Worm (Caenorhabditis elegans) whole organism, L3 larva: ENCODE data around the gene mml-1.
A peak's percentile ranks its signal among the peaks of the same experiment; 100 is the strongest.

ENCODE experiments used
- R02D3.7 ChIP-seq: fragments of 150-350 bp; optimal IDR thresholded peaks from 2 replicates; lab custom pipeline; 2014; ENCODE audit warnings: missing biosample characterization, missing genetic modification characterization
- aly-2 ChIP-seq: fragments of 150-350 bp; optimal IDR thresholded peaks from 2 replicates; lab custom pipeline; 2014; ENCODE audit warnings: missing biosample characterization, missing genetic modification characterization
- ama-1 ChIP-seq: fragments of 150-350 bp; optimal IDR thresholded peaks from 2 replicates; lab custom pipeline; 2018
- ceh-16 ChIP-seq: sonication (generic microtip); optimal IDR thresholded peaks from 2 replicates; lab custom pipeline; 2017; ENCODE audit warnings: missing biosample characterization, missing genetic modification characterization
- ceh-28 ChIP-seq: fragments of 150-350 bp; optimal IDR thresholded peaks from 2 replicates; lab custom pipeline; 2014; ENCODE audit warnings: missing biosample characterization, missing genetic modification reagents, missing genetic modification characterization
- ceh-82 ChIP-seq: fragments of 150-350 bp; optimal IDR thresholded peaks from 2 replicates; lab custom pipeline; 2014; ENCODE audit warnings: missing biosample characterization, missing genetic modification characterization
- ceh-9 ChIP-seq: sonication (generic microtip); optimal IDR thresholded peaks from 2 replicates; lab custom pipeline; 2018; ENCODE audit warnings: missing biosample characterization, missing genetic modification characterization
- daf-12 ChIP-seq: fragments of 150-350 bp; optimal IDR thresholded peaks from 2 replicates; lab custom pipeline; 2014; ENCODE audit warnings: missing biosample characterization, missing genetic modification reagents, missing genetic modification characterization
- egl-27 ChIP-seq: sonication (generic microtip); optimal IDR thresholded peaks from 4 replicates; lab custom pipeline; 2017; ENCODE audit warnings: missing biosample characterization, missing genetic modification reagents, missing genetic modification characterization
- elt-2 ChIP-seq: sonication (generic microtip); optimal IDR thresholded peaks from 2 replicates; lab custom pipeline; 2016; ENCODE audit warnings: missing genetic modification reagents, mild to moderate bottlenecking, missing genetic modification characterization, missing compliant biosample characterization
- elt-3 ChIP-seq, 3 experiments: fragments of 150-350 bp in 1 of 3; sonication (generic microtip) in 2 of 3; optimal IDR thresholded peaks; 2 replicates in 2 of 3; 4 replicates in 1 of 3; lab custom pipeline; 2014 to 2017; ENCODE audit warnings: missing biosample characterization in 3 of 3, missing genetic modification characterization in 3 of 3
- eor-1 ChIP-seq, 2 experiments: fragments of 150-350 bp; optimal IDR thresholded peaks; 2 replicates each; lab custom pipeline; 2014 to 2018; ENCODE audit warnings: missing biosample characterization in 2 of 2, missing genetic modification characterization in 2 of 2
- fkh-2 ChIP-seq: fragments of 150-350 bp; optimal IDR thresholded peaks from 2 replicates; lab custom pipeline; 2014; ENCODE audit warnings: missing biosample characterization, missing genetic modification reagents, missing genetic modification characterization
- fos-1 ChIP-seq: fragments of 150-350 bp; optimal IDR thresholded peaks from 2 replicates; lab custom pipeline; 2014; ENCODE audit warnings: missing biosample characterization, missing genetic modification characterization
- hmg-11 ChIP-seq: sonication (generic microtip); optimal IDR thresholded peaks from 2 replicates; lab custom pipeline; 2016; ENCODE audit warnings: missing genetic modification characterization, missing compliant biosample characterization
- jun-1 ChIP-seq: fragments of 150-350 bp; optimal IDR thresholded peaks from 2 replicates; lab custom pipeline; 2014; ENCODE audit warnings: missing biosample characterization, missing genetic modification reagents, missing genetic modification characterization
- lin-15B ChIP-seq: fragments of 150-350 bp; optimal IDR thresholded peaks from 2 replicates; lab custom pipeline; 2014; ENCODE audit warnings: missing biosample characterization, missing genetic modification characterization
- lin-39 ChIP-seq: fragments of 150-350 bp; optimal IDR thresholded peaks from 2 replicates; lab custom pipeline; 2018; ENCODE audit warnings: missing biosample characterization, missing genetic modification reagents, missing genetic modification characterization
- lsy-12 ChIP-seq: sonication (generic microtip); optimal IDR thresholded peaks from 2 replicates; lab custom pipeline; 2016; ENCODE audit warnings: mild to moderate bottlenecking, missing genetic modification characterization, missing compliant biosample characterization
- mdl-1 ChIP-seq: fragments of 150-350 bp; optimal IDR thresholded peaks from 2 replicates; lab custom pipeline; 2014; ENCODE audit warnings: missing biosample characterization, missing genetic modification characterization
- nfya-1 ChIP-seq: sonication (generic microtip); optimal IDR thresholded peaks from 2 replicates; lab custom pipeline; 2017; ENCODE audit warnings: missing genetic modification characterization, mild to moderate bottlenecking, missing compliant biosample characterization, antibody characterized with exemption, moderate library complexity; ENCODE audit not compliant: insufficient read depth
- nhr-11 ChIP-seq: fragments of 150-350 bp; optimal IDR thresholded peaks from 2 replicates; lab custom pipeline; 2014; ENCODE audit warnings: missing biosample characterization, missing genetic modification characterization
- nhr-237 ChIP-seq: fragments of 150-350 bp; optimal IDR thresholded peaks from 2 replicates; lab custom pipeline; 2014; ENCODE audit warnings: missing biosample characterization, missing genetic modification characterization
- nhr-28 ChIP-seq: fragments of 150-350 bp; optimal IDR thresholded peaks from 2 replicates; lab custom pipeline; 2014; ENCODE audit warnings: missing biosample characterization, missing genetic modification characterization
- nhr-43 ChIP-seq: sonication (generic microtip); optimal IDR thresholded peaks from 2 replicates; lab custom pipeline; 2016; ENCODE audit warnings: mild to moderate bottlenecking, missing genetic modification characterization, missing compliant biosample characterization; ENCODE audit not compliant: poor library complexity, severe bottlenecking
- nhr-67 ChIP-seq: fragments of 150-350 bp; optimal IDR thresholded peaks from 2 replicates; lab custom pipeline; 2014; ENCODE audit warnings: missing biosample characterization, missing genetic modification characterization
- pha-4 ChIP-seq: fragments of 150-350 bp; optimal IDR thresholded peaks from 2 replicates; lab custom pipeline; 2014; ENCODE audit warnings: missing biosample characterization, missing genetic modification reagents, missing genetic modification characterization
- skn-1 ChIP-seq: fragments of 150-350 bp; optimal IDR thresholded peaks from 2 replicates; lab custom pipeline; 2014; ENCODE audit warnings: missing biosample characterization, missing genetic modification characterization
- snpc-4 ChIP-seq: fragments of 150-350 bp; optimal IDR thresholded peaks from 2 replicates; lab custom pipeline; 2014; ENCODE audit warnings: missing biosample characterization, missing genetic modification characterization
- tbx-2 ChIP-seq: sonication (generic microtip); optimal IDR thresholded peaks from 2 replicates; lab custom pipeline; 2016; ENCODE audit warnings: mild to moderate bottlenecking, missing genetic modification characterization, missing compliant biosample characterization
- unc-39 ChIP-seq: sonication (generic microtip); optimal IDR thresholded peaks from 4 replicates; lab custom pipeline; 2017; ENCODE audit warnings: missing biosample characterization, missing genetic modification characterization
- ztf-4 ChIP-seq: fragments of 150-350 bp; optimal IDR thresholded peaks from 2 replicates; lab custom pipeline; 2014; ENCODE audit warnings: missing biosample characterization, missing genetic modification characterization

mml-1 gene

DNA sequence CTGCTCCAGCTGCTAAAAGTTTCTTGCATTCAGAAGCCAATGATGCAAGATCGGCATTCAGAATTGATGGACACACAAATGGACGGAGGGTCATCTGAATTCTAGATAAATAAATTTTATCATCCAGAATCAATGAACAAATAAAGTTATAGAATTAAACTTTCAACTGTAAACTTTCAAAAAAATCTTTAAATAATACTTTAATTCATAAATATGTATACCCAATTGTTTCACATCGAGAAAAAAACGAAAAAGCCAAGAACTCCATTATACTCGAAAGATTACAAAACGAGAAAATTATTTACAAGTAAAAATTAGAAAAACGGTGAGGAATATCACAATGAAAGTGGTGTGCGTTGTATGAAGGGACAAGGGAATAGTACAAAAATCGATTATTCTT is 27.5 kb downstream of the mml-1 start, which contains the start of gene F08F8.7:
TSS of gene F08F8.7 (minus strand) at position 101 of the 400 bp plus-strand sequence.
- no peak for TF ChIP-seq ceh-28 (tag; lab: Kevin White, UChicago)
- no peak for TF ChIP-seq ceh-16 (tag; lab: Kevin White, UChicago)
- TF ChIP-seq ama-1 (lab: Kevin White, UChicago), result no peak
- TF ChIP-seq eor-1 (tag; optimal IDR thresholded peaks at IDR 0.05; lab: Kevin White, UChicago), result no peak
- TF ChIP-seq unc-39 (tag; lab: Kevin White, UChicago), result no peak
- no peak for TF ChIP-seq fkh-2
- no peak for TF ChIP-seq elt-3 (tag; optimal IDR thresholded peaks at IDR 0.05; lab: Kevin White, UChicago)
- TF ChIP-seq lin-15B (tag; lab: Kevin White, UChicago), result no peak
- TF ChIP-seq daf-12 (tag; lab: Kevin White, UChicago), result no peak
- no peak for TF ChIP-seq fos-1 (tag; lab: Kevin White, UChicago)
- no peak for TF ChIP-seq R02D3.7 (tag; lab: Kevin White, UChicago)
- TF ChIP-seq tbx-2 (tag; lab: Kevin White, UChicago), result no peak

- TF ChIP-seq R02D3.7 (tag; lab: Kevin White, UChicago) (no peak), jun-1 (tag; lab: Kevin White, UChicago) (no peak), fkh-2 (no peak), snpc-4 (tag; lab: Kevin White, UChicago) (no peak), nhr-237 (tag; lab: Kevin White, UChicago) (no peak), nhr-28 (no peak), mdl-1 (tag; lab: Kevin White, UChicago) (no peak), elt-3 (tag; optimal IDR thresholded peaks at IDR 0.05; lab: Kevin White, UChicago) (no peak), ama-1 (lab: Kevin White, UChicago) (no peak), ceh-9 (no peak), daf-12 (tag; lab: Kevin White, UChicago) (no peak), pha-4 (tag; lab: Kevin White, UChicago) (no peak), ceh-82 (tag; lab: Kevin White, UChicago) (no peak), nhr-11 (tag; lab: Kevin White, UChicago) (no peak), egl-27 (tag; lab: Kevin White, UChicago) (no peak), fos-1 (tag; lab: Kevin White, UChicago) (no peak)
Measured at ce11 chrIII:7343389-7343788, 31.1 kb downstream of the mml-1 start, which contains the start of gene F08F8.6. Gene F08F8.6 (plus strand): TSS chrIII:7343689.

- no peak for TF ChIP-seq lin-39 (tag; lab: Kevin White, UChicago)
- TF ChIP-seq nfya-1, result no peak
- no peak for TF ChIP-seq fkh-2
- TF ChIP-seq skn-1 (tag; lab: Kevin White, UChicago), result no peak
- no peak for TF ChIP-seq daf-12 (tag; lab: Kevin White, UChicago)
- TF ChIP-seq elt-2 (tag; lab: Kevin White, UChicago), result no peak
- TF ChIP-seq, all 47 proteins: peak for 0
Measured at ce11 chrIII:7339138-7339537, 35.4 kb downstream of the mml-1 start.

DNA sequence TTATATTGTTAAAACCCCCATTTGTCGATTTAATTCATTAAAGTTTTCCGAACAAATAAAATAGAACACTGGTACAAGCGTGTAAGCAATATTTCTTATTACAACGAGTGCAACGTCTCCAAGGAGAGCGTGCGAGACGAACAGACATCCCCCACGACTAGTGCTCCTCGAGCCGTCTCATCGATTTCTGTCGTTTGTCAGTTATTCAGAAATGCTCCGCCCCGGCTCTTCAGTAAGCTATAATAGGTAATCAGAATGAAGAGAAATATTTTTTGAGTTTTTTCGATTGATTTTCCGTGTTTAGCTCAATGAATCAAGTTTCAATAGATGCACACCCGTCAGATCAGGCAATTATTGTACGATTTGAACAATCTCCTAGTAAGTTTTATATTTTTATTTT is 35.8 kb downstream of the mml-1 start, which contains the start of gene kap-1:
TSS of gene kap-1 (plus strand) at position 143 of the 400 bp plus-strand sequence.
- TF ChIP-seq ceh-9, result no peak
- no peak for TF ChIP-seq nhr-67
- peak; percentile 90 for TF ChIP-seq ama-1 (lab: Kevin White, UChicago)
- peak; percentile 7 for TF ChIP-seq hmg-11 (tag; lab: Kevin White, UChicago)
- peak; percentile 33 for TF ChIP-seq nfya-1
- TF ChIP-seq nhr-43, result peak; percentile 40
- no peak for TF ChIP-seq nhr-237 (tag; lab: Kevin White, UChicago)
- peak; percentile 11 for TF ChIP-seq elt-2 (tag; lab: Kevin White, UChicago)
- TF ChIP-seq lsy-12 (tag; lab: Kevin White, UChicago), result peak; percentile 56

ce11 chrIII:7338009-7338408 is 36.5 kb downstream of the mml-1 start:
- peak; percentile 53 for TF ChIP-seq ama-1 (lab: Kevin White, UChicago)
- TF ChIP-seq nfya-1, result no peak
- TF ChIP-seq lin-15B (tag; lab: Kevin White, UChicago), result no peak
- no peak for TF ChIP-seq jun-1 (tag; lab: Kevin White, UChicago)
- TF ChIP-seq pha-4 (tag; lab: Kevin White, UChicago), result no peak
- no peak for TF ChIP-seq fos-1 (tag; lab: Kevin White, UChicago)
- no peak for TF ChIP-seq ceh-28 (tag; lab: Kevin White, UChicago)
- TF ChIP-seq aly-2 (tag; lab: Kevin White, UChicago), result no peak
- no peak for TF ChIP-seq ztf-4 (tag; lab: Kevin White, UChicago)
